Worm (Caenorhabditis elegans): ENCODE results near the gene F46G11.2.

Gene F46G11.2

ce11 chrX:5839643-5840042 lies 51.7 kb downstream of the F46G11.2 start, which contains the start of gene dct-11:
Gene dct-11 (minus strand): TSS chrX:5839778.
- TF ChIP-seq elt-2 (tag; optimal IDR thresholded peaks at IDR 0.05) (peak; percentile 63), fkh-8 (tag; optimal IDR thresholded peaks at IDR 0.05) (no peak), lin-35 (GFP tag; optimal IDR thresholded peaks at IDR 0.05) (peak in 1 of 2 experiments; percentile 33), nhr-12 (tag; optimal IDR thresholded peaks at IDR 0.05) (no peak)
